Worm (Caenorhabditis elegans) whole organism, L3 larva: Measurements from ENCODE around the gene ZK809.9.

Source experiments
- fkh-10 ChIP-seq: sonication (generic microtip); optimal IDR thresholded peaks from 2 replicates; lab custom pipeline; 2017; ENCODE audit warnings: missing biosample characterization, missing genetic modification reagents, missing genetic modification characterization
- hmg-11 ChIP-seq: sonication (generic microtip); optimal IDR thresholded peaks from 2 replicates; lab custom pipeline; 2016; ENCODE audit warnings: missing genetic modification characterization, missing compliant biosample characterization
- nhr-25 ChIP-seq: sonication (generic microtip); optimal IDR thresholded peaks from 2 replicates; lab custom pipeline; 2017; ENCODE audit warnings: missing biosample characterization, missing genetic modification characterization
- ztf-11 ChIP-seq: fragments of 150-350 bp; optimal IDR thresholded peaks from 2 replicates; lab custom pipeline; 2014; ENCODE audit warnings: missing biosample characterization, missing genetic modification characterization

ZK809.9 gene

DNA sequence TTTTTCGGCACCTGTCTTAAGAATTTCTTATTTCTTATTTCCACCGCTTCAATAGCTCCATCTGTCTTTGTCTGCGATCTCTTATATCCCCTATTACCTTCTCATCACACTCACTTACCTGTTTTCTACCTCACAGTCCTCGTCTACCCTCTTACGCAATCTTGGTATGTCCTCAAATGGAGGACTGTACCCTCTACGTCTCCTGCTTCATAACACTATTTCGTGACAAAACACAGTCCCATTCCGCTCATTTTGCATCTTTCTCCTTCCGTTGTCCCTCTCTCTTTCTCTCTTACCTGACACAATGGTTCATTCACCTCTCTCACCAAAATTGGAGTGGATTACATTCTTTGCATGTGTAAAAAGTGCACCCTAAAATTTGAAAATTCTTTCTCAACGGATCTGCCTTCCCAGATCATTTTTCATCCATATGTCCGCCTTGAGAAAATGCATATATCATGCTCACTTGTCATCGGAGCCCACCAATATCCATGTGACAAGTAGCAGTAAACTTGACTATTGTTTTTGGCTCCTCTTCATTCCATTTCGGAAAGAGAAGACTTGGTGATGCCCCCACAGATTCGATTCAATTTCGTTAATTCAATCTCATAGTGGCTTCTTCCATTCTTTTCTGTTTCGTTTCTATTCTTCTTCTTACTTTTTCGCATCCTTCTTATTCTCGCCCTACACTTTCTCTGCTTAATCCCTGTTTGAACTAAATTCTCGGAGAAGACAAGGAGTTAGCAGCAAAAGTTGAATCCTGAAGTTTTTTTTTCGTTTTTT lies 52.2 kb downstream of the ZK809.9 start:
- TF ChIP-seq fkh-10 (peak; percentile 18), ztf-11 (tag; lab: Kevin White, UChicago) (no peak), nhr-25 (tag; lab: Kevin White, UChicago) (peak; percentile 20), hmg-11 (tag; lab: Kevin White, UChicago) (peak; percentile 19)
